Fruit fly (Drosophila melanogaster) whole organism, embryonic: ENCODE data around the gene CG12347.

Source experiments
- Atf-2 ChIP-seq: fragments of 200-800 bp; sonication (Bioruptor generic); optimal IDR thresholded peaks from 2 replicates; lab custom pipeline; 2016; ENCODE audit warnings: missing biosample characterization, missing genetic modification characterization
- CG10462 ChIP-seq: fragments of 200-800 bp; sonication (Bioruptor generic); optimal IDR thresholded peaks from 2 replicates; lab custom pipeline; 2016; ENCODE audit warnings: missing biosample characterization, missing genetic modification characterization
- CG12744 ChIP-seq: fragments of 200-800 bp; sonication (Bioruptor generic); optimal IDR thresholded peaks from 2 replicates; lab custom pipeline; 2016; ENCODE audit warnings: missing biosample characterization, missing genetic modification characterization
- CG12942 ChIP-seq: fragments of 200-800 bp; sonication (Bioruptor generic); optimal IDR thresholded peaks from 3 replicates; lab custom pipeline; 2016; ENCODE audit warnings: missing biosample characterization, missing genetic modification characterization
- CG13775 ChIP-seq: fragments of 200-800 bp; sonication (Bioruptor generic); optimal IDR thresholded peaks from 3 replicates; lab custom pipeline; 2017; ENCODE audit warnings: missing biosample characterization, mild to moderate bottlenecking, missing genetic modification characterization
- CG14710 ChIP-seq: fragments of 200-800 bp; sonication (Bioruptor generic); optimal IDR thresholded peaks from 3 replicates; lab custom pipeline; 2019; ENCODE audit warnings: missing biosample characterization, mild to moderate bottlenecking, missing genetic modification characterization, moderate library complexity
- CG16813 ChIP-seq: fragments of 200-800 bp; sonication (Bioruptor generic); IDR thresholded peaks from 3 replicates; pipeline ENCODE4 v1.3.6; 2022; ENCODE audit warnings: missing biosample characterization, missing genetic modification characterization; ENCODE audit not compliant: partially characterized antibody
- CG17186 ChIP-seq: fragments of 200-800 bp; sonication (Bioruptor generic); optimal IDR thresholded peaks from 3 replicates; lab custom pipeline; 2017; ENCODE audit warnings: missing biosample characterization, missing genetic modification reagents, missing genetic modification characterization
- CG17829 ChIP-seq: fragments of 200-800 bp; optimal IDR thresholded peaks from 2 replicates; lab custom pipeline; 2019; ENCODE audit warnings: missing biosample characterization, mild to moderate bottlenecking, missing genetic modification characterization, moderate library complexity
- CG2875 ChIP-seq: fragments of 200-800 bp; sonication (Bioruptor generic); optimal IDR thresholded peaks from 2 replicates; lab custom pipeline; 2017; ENCODE audit warnings: missing biosample characterization, mild to moderate bottlenecking, missing genetic modification characterization, missing genetic modification reagents
- CG31365 ChIP-seq: fragments of 200-800 bp; sonication (Bioruptor generic); optimal IDR thresholded peaks from 2 replicates; lab custom pipeline; 2018; ENCODE audit warnings: missing biosample characterization, mild to moderate bottlenecking, missing genetic modification characterization
- CG32532 ChIP-seq: fragments of 200-800 bp; sonication (Bioruptor generic); IDR thresholded peaks from 2 replicates; pipeline ENCODE4 v1.3.6; 2022; ENCODE audit warnings: missing biosample characterization, missing genetic modification characterization
- CG3838 ChIP-seq: fragments of 200-800 bp; sonication (Bioruptor generic); optimal IDR thresholded peaks from 3 replicates; lab custom pipeline; 2016; ENCODE audit warnings: missing biosample characterization, missing genetic modification characterization
- CG3995 ChIP-seq: fragments of 200-800 bp; sonication (Bioruptor generic); optimal IDR thresholded peaks from 3 replicates; lab custom pipeline; 2016; ENCODE audit warnings: missing biosample characterization, missing genetic modification characterization
- CG4328 ChIP-seq: fragments of 200-800 bp; sonication (Bioruptor generic); optimal IDR thresholded peaks from 3 replicates; lab custom pipeline; 2017; ENCODE audit warnings: missing biosample characterization, missing genetic modification reagents, missing genetic modification characterization
- CG4424 ChIP-seq: fragments of 200-800 bp; sonication (Bioruptor generic); optimal IDR thresholded peaks from 3 replicates; lab custom pipeline; 2016; ENCODE audit warnings: missing biosample characterization, missing genetic modification characterization
- CG4820 ChIP-seq: fragments of 200-800 bp; sonication (Bioruptor generic); optimal IDR thresholded peaks from 3 replicates; lab custom pipeline; 2016; ENCODE audit warnings: missing biosample characterization, missing genetic modification characterization
- CG6689 ChIP-seq: fragments of 200-800 bp; sonication (Bioruptor generic); IDR thresholded peaks from 2 replicates; pipeline ENCODE4 v1.3.6; 2022; ENCODE audit warnings: missing biosample characterization, missing genetic modification characterization
- CG6854 ChIP-seq: fragments of 200-800 bp; sonication (Bioruptor generic); optimal IDR thresholded peaks from 3 replicates; lab custom pipeline; 2017; ENCODE audit warnings: missing biosample characterization, mild to moderate bottlenecking, missing genetic modification characterization
- D ChIP-seq, 2 experiments: fragments of 200-800 bp in 1 of 2; fragments of >200 bp in 1 of 2; sonication (Bioruptor generic) in 1 of 2; optimal IDR thresholded peaks; 2 replicates in 1 of 2; 3 replicates in 1 of 2; lab custom pipeline; 2017; ENCODE audit warnings: mild to moderate bottlenecking in 1 of 2, missing biosample characterization in 1 of 2, missing genetic modification characterization in 1 of 2, missing genetic modification reagents in 1 of 2
- D19B ChIP-seq: fragments of 200-800 bp; sonication (Bioruptor generic); optimal IDR thresholded peaks from 2 replicates; lab custom pipeline; 2017; ENCODE audit warnings: missing biosample characterization, mild to moderate bottlenecking, missing genetic modification characterization
- Dip3 ChIP-seq: fragments of 200-800 bp; sonication (Bioruptor generic); optimal IDR thresholded peaks from 3 replicates; lab custom pipeline; 2016; ENCODE audit warnings: missing biosample characterization, missing genetic modification characterization
- Eip74EF ChIP-seq, 2 experiments: fragments of 200-800 bp in 1 of 2; fragments of >200 bp in 1 of 2; sonication (Bioruptor generic) in 1 of 2; optimal IDR thresholded peaks; 2 replicates each; lab custom pipeline; 2017 to 2019; ENCODE audit warnings: missing biosample characterization in 2 of 2, missing genetic modification characterization in 2 of 2, mild to moderate bottlenecking in 1 of 2, moderate library complexity in 1 of 2
- Gsc ChIP-seq: fragments of 200-800 bp; sonication (Bioruptor generic); IDR thresholded peaks from 2 replicates; pipeline ENCODE4 v1.3.6; 2022; ENCODE audit warnings: missing biosample characterization, missing genetic modification characterization
- H15 ChIP-seq: fragments of 200-800 bp; sonication (Bioruptor generic); IDR thresholded peaks from 3 replicates; pipeline ENCODE4 v1.3.6; 2022; ENCODE audit warnings: missing biosample characterization, missing genetic modification characterization
- Hmx ChIP-seq: fragments of 200-800 bp; sonication (Bioruptor generic); optimal IDR thresholded peaks from 2 replicates; lab custom pipeline; 2016; ENCODE audit warnings: missing biosample characterization, missing genetic modification characterization
- Hsf ChIP-seq: fragments of 200-800 bp; sonication (Bioruptor generic); optimal IDR thresholded peaks from 3 replicates; lab custom pipeline; 2016; ENCODE audit warnings: missing biosample characterization, missing genetic modification characterization
- Jarid2 ChIP-seq: fragments of 200-800 bp; sonication (Bioruptor generic); optimal IDR thresholded peaks from 3 replicates; lab custom pipeline; 2017; ENCODE audit warnings: mild to moderate bottlenecking, missing biosample characterization, missing genetic modification reagents, missing genetic modification characterization
- Max ChIP-seq: fragments of 200-800 bp; sonication (Bioruptor generic); optimal IDR thresholded peaks from 2 replicates; lab custom pipeline; 2016; ENCODE audit warnings: missing biosample characterization, mild to moderate bottlenecking, missing genetic modification characterization
- Mrtf ChIP-seq: fragments of 200-800 bp; sonication (Bioruptor generic); IDR thresholded peaks from 3 replicates; pipeline ENCODE4 v1.3.6; 2022; ENCODE audit warnings: missing biosample characterization, missing genetic modification characterization
- Neu2 ChIP-seq: fragments of 200-800 bp; sonication (Bioruptor generic); optimal IDR thresholded peaks from 3 replicates; lab custom pipeline; 2016; ENCODE audit warnings: missing biosample characterization, missing genetic modification characterization, borderline replicate concordance
- Vsx1 ChIP-seq: fragments of 200-800 bp; sonication (Bioruptor generic); optimal IDR thresholded peaks from 2 replicates; lab custom pipeline; 2017; ENCODE audit warnings: missing biosample characterization, mild to moderate bottlenecking, missing genetic modification characterization, missing genetic modification reagents
- Xrp1 ChIP-seq: fragments of 200-800 bp; sonication (Bioruptor generic); IDR thresholded peaks from 2 replicates; pipeline ENCODE4 v1.3.6; 2022; ENCODE audit warnings: missing biosample characterization, missing genetic modification characterization
- bab2 ChIP-seq: fragments of 200-800 bp; sonication (Bioruptor generic); optimal IDR thresholded peaks from 2 replicates; lab custom pipeline; 2016; ENCODE audit warnings: missing biosample characterization, missing genetic modification characterization
- btn ChIP-seq: fragments of 200-800 bp; sonication (Bioruptor generic); optimal IDR thresholded peaks from 2 replicates; lab custom pipeline; 2016; ENCODE audit warnings: missing biosample characterization, missing genetic modification characterization
- cg ChIP-seq: fragments of 200-800 bp; sonication (Bioruptor generic); optimal IDR thresholded peaks from 3 replicates; lab custom pipeline; 2019; ENCODE audit warnings: missing biosample characterization, mild to moderate bottlenecking, missing genetic modification characterization, moderate library complexity
- dpn ChIP-seq, 2 experiments: fragments of 200-800 bp; sonication (Bioruptor generic); optimal IDR thresholded peaks; 3 replicates each; lab custom pipeline; 2016; ENCODE audit warnings: missing biosample characterization in 2 of 2, missing genetic modification characterization in 2 of 2
- ems ChIP-seq: fragments of 200-800 bp; sonication (Bioruptor generic); optimal IDR thresholded peaks from 3 replicates; lab custom pipeline; 2016; ENCODE audit warnings: missing biosample characterization, missing genetic modification characterization
- eyg ChIP-seq: fragments of 200-800 bp; sonication (Bioruptor generic); optimal IDR thresholded peaks from 3 replicates; lab custom pipeline; 2016; ENCODE audit warnings: missing biosample characterization, missing genetic modification characterization
- gfzf ChIP-seq: fragments of 200-800 bp; sonication (Bioruptor generic); optimal IDR thresholded peaks from 2 replicates; lab custom pipeline; 2016; ENCODE audit warnings: missing biosample characterization, mild to moderate bottlenecking, missing genetic modification characterization, moderate library complexity
- gt ChIP-seq: fragments of 200-800 bp; sonication (Bioruptor generic); IDR thresholded peaks from 2 replicates; pipeline ENCODE4 v1.3.6; 2022; ENCODE audit warnings: missing biosample characterization, missing genetic modification characterization
- h ChIP-seq: fragments of >200 bp; optimal IDR thresholded peaks from 2 replicates; lab custom pipeline; 2017
- hkb ChIP-seq, 2 experiments: fragments of 200-800 bp in 1 of 2; fragments of >200 bp in 1 of 2; sonication (Bioruptor generic) in 1 of 2; IDR thresholded peaks in 1 of 2; optimal IDR thresholded peaks in 1 of 2; 2 replicates each; pipeline versions ENCODE4 v1.3.6 to Lab custom; 2017 to 2022; ENCODE audit warnings: missing biosample characterization in 1 of 2, missing genetic modification characterization in 1 of 2
- pb ChIP-seq: fragments of 200-800 bp; sonication (Bioruptor generic); optimal IDR thresholded peaks from 3 replicates; lab custom pipeline; 2016; ENCODE audit warnings: missing biosample characterization, missing genetic modification characterization
- pros ChIP-seq: fragments of 200-800 bp; sonication (Bioruptor generic); optimal IDR thresholded peaks from 3 replicates; lab custom pipeline; 2019; ENCODE audit warnings: missing biosample characterization, mild to moderate bottlenecking, missing genetic modification characterization, moderate library complexity
- repo ChIP-seq: fragments of 200-800 bp; sonication (Bioruptor generic); optimal IDR thresholded peaks from 2 replicates; lab custom pipeline; 2016; ENCODE audit warnings: missing biosample characterization, missing genetic modification characterization
- scrt ChIP-seq: fragments of 200-800 bp; sonication (Bioruptor generic); optimal IDR thresholded peaks from 2 replicates; lab custom pipeline; 2018; ENCODE audit warnings: missing biosample characterization, mild to moderate bottlenecking, missing genetic modification characterization, moderate library complexity
- ttk ChIP-seq: fragments of 200-800 bp; sonication (Bioruptor generic); IDR thresholded peaks from 2 replicates; pipeline ENCODE4 v2.1.2; 2022; ENCODE audit warnings: missing biosample characterization, missing genetic modification characterization

The CG12347 gene

DNA sequence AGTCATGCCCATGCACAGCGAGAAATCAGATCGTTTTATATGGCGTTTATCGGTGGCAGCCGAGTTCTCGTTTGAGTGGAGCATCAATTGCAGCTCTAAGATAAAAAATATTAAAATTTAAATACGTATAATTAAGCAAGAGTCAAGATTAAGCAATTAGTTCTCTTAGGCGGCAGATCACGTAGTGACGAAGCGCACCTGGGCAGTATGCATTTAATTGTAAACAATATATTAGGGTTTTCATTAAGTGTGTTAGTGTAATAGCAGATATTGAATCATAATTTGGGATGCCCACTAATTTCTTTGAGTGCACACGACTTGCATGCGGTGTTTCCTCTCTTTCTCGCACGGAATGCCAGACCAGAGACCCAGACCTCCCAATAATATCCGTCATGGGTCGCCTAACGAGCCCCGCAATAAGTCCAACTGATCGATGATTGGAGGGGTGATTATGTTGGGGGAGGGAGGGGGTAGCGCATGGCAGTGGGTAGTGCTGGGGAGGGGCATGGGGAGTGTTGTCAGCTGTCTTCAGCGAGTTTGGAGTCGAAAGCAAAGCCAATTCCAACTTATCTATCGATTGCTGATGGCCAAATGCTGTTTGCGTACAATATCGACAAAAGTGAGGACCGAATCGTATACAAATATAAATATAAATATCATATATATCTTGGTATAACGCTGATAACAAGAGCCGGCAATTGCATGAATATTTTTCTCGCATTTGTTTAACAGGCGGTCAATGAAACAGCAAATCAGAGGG, 43.3 kb downstream of the CG12347 start (continued):
- TF ChIP-seq CG12942 (GFP tag; lab: Kevin White, UChicago): peak; percentile 62
- peak; percentile 18 for TF ChIP-seq CG10462
- no peak for TF ChIP-seq CG16813 (GFP tag; lab: Robert Waterston, UW)
- peak; percentile 61 for TF ChIP-seq CG2875 (GFP tag; lab: Kevin White, UChicago)
- TF ChIP-seq CG17829: peak; percentile 81
- no peak for TF ChIP-seq CG12744 (GFP tag; lab: Kevin White, UChicago)
- peak; percentile 76 for TF ChIP-seq Gsc (GFP tag; lab: Robert Waterston, UW)
- peak; percentile 77 for TF ChIP-seq CG14710 (tag; lab: Kevin White, UChicago)
- peak; percentile 44 for TF ChIP-seq Vsx1
- TF ChIP-seq Eip74EF (GFP tag; optimal IDR thresholded peaks at IDR 0.05; lab: Kevin White, UChicago): peak in 1 of 2 experiments; percentile 50
- peak; percentile 31 for TF ChIP-seq btn (GFP tag; lab: Kevin White, UChicago)
- no peak for TF ChIP-seq CG31365 (tag; lab: Kevin White, UChicago)
- peak; percentile 48 to 71 for TF ChIP-seq dpn (GFP tag; optimal IDR thresholded peaks at IDR 0.05; lab: Kevin White, UChicago)
- no peak for TF ChIP-seq h (lab: Kevin White, UChicago)
- TF ChIP-seq Max (GFP tag; lab: Kevin White, UChicago): peak; percentile 65
- no peak for TF ChIP-seq hkb (optimal IDR thresholded peaks at IDR 0.05; lab: Kevin White, UChicago)
- peak; percentile 71 for TF ChIP-seq hkb (GFP tag; IDR thresholded peaks at IDR 0.05; lab: Robert Waterston, UW)
- TF ChIP-seq CG32532 (GFP tag; lab: Robert Waterston, UW): peak; percentile 49
- TF ChIP-seq ttk (GFP tag; lab: Robert Waterston, UW): peak; percentile 76
- TF ChIP-seq CG6854: no peak
- peak; percentile 31 for TF ChIP-seq pb (GFP tag; lab: Kevin White, UChicago)
- no peak for TF ChIP-seq CG3995 (GFP tag; lab: Kevin White, UChicago)
- TF ChIP-seq Atf-2 (GFP tag; lab: Kevin White, UChicago): no peak
- peak; percentile 15 for TF ChIP-seq Jarid2 (GFP tag; lab: Kevin White, UChicago)
- TF ChIP-seq CG13775: peak; percentile 70
- TF ChIP-seq repo (GFP tag; lab: Kevin White, UChicago): no peak
- peak; percentile 15 for TF ChIP-seq Dip3 (GFP tag; lab: Kevin White, UChicago)
- peak; percentile 69; the same call in 1 of the 3 replicates for TF ChIP-seq H15 (GFP tag; lab: Robert Waterston, UW)
- no peak for TF ChIP-seq Hmx (GFP tag; lab: Kevin White, UChicago)
- peak; percentile 73 for TF ChIP-seq CG4424 (GFP tag; lab: Kevin White, UChicago)
- TF ChIP-seq Hsf: peak; percentile 70
- peak; percentile 73 for TF ChIP-seq Xrp1 (GFP tag; lab: Robert Waterston, UW)
- no peak for TF ChIP-seq D (optimal IDR thresholded peaks at IDR 0.05; lab: Kevin White, UChicago)
- peak; percentile 77 for TF ChIP-seq D (GFP tag; optimal IDR thresholded peaks at IDR 0.05; lab: Kevin White, UChicago)
- TF ChIP-seq cg (GFP tag; lab: Kevin White, UChicago): no peak
- TF ChIP-seq CG4820 (GFP tag; lab: Kevin White, UChicago): peak; percentile 61
- TF ChIP-seq ems (GFP tag; lab: Kevin White, UChicago): peak; percentile 62
- TF ChIP-seq D19B (GFP tag; lab: Kevin White, UChicago): peak; percentile 11
- peak; percentile 87 for TF ChIP-seq CG6689 (GFP tag; lab: Robert Waterston, UW)
- peak; percentile 49 for TF ChIP-seq scrt (GFP tag; lab: Kevin White, UChicago)
- TF ChIP-seq CG3838 (GFP tag; lab: Kevin White, UChicago): no peak
- peak; percentile 66; the same call in 2 of the 3 replicates for TF ChIP-seq Mrtf (GFP tag; lab: Robert Waterston, UW)
- TF ChIP-seq gfzf (GFP tag; lab: Kevin White, UChicago): no peak
- peak; percentile 51; the same call in 1 of the 2 replicates for TF ChIP-seq gt (GFP tag; lab: Robert Waterston, UW)
- TF ChIP-seq CG4328 (GFP tag; lab: Kevin White, UChicago): no peak
- TF ChIP-seq CG17186 (GFP tag; lab: Kevin White, UChicago): peak; percentile 18
- TF ChIP-seq eyg: no peak
- TF ChIP-seq pros: no peak
- peak; percentile 67 for TF ChIP-seq bab2
- TF ChIP-seq Neu2 (GFP tag; lab: Kevin White, UChicago): no peak
